Fruit fly (Drosophila melanogaster) whole organism, adult: Measurements from ENCODE around the gene yellow-e.

Experiments used
- CG11617 ChIP-seq: fragments of 200-800 bp; sonication (Bioruptor generic); optimal IDR thresholded peaks from 2 replicates; lab custom pipeline; 2017; ENCODE audit warnings: mild to moderate bottlenecking, missing biosample characterization, missing genetic modification reagents, missing genetic modification characterization
- CG12768 ChIP-seq: fragments of 200-800 bp; sonication (Bioruptor generic); optimal IDR thresholded peaks from 2 replicates; lab custom pipeline; 2017; ENCODE audit warnings: missing biosample characterization, missing genetic modification characterization, mild to moderate bottlenecking, moderate library complexity, missing genetic modification reagents
- CG14711 ChIP-seq: fragments of 200-800 bp; sonication (Bioruptor generic); optimal IDR thresholded peaks from 2 replicates; lab custom pipeline; 2018; ENCODE audit warnings: missing biosample characterization, mild to moderate bottlenecking, missing genetic modification characterization, moderate library complexity
- CG1620 ChIP-seq: fragments of 200-800 bp; sonication (Bioruptor generic); optimal IDR thresholded peaks from 2 replicates; lab custom pipeline; 2016; ENCODE audit warnings: missing biosample characterization, missing genetic modification characterization
- CG33017 ChIP-seq: fragments of 200-800 bp; sonication (Bioruptor generic); optimal IDR thresholded peaks from 2 replicates; lab custom pipeline; 2018; ENCODE audit warnings: missing biosample characterization, mild to moderate bottlenecking, missing genetic modification characterization, moderate library complexity
- CG5204 ChIP-seq: fragments of 200-800 bp; sonication (Bioruptor generic); optimal IDR thresholded peaks from 2 replicates; lab custom pipeline; 2016; ENCODE audit warnings: missing biosample characterization, missing genetic modification characterization
- CG7045 ChIP-seq: fragments of 200-800 bp; sonication (Bioruptor generic); optimal IDR thresholded peaks from 2 replicates; lab custom pipeline; 2017; ENCODE audit warnings: missing biosample characterization, mild to moderate bottlenecking, missing genetic modification characterization
- CG7101 ChIP-seq: fragments of 200-800 bp; sonication (Bioruptor generic); optimal IDR thresholded peaks from 2 replicates; lab custom pipeline; 2018; ENCODE audit warnings: missing biosample characterization, mild to moderate bottlenecking, missing genetic modification characterization, moderate library complexity
- Clk ChIP-seq: fragments of 200-800 bp; sonication (Bioruptor generic); optimal IDR thresholded peaks from 2 replicates; lab custom pipeline; 2017; ENCODE audit warnings: missing biosample characterization, missing genetic modification characterization
- Crg-1 ChIP-seq: fragments of 200-800 bp; sonication (Bioruptor generic); optimal IDR thresholded peaks from 2 replicates; lab custom pipeline; 2016; ENCODE audit warnings: missing biosample characterization, missing genetic modification characterization
- Hr96 ChIP-seq: fragments of 200-800 bp; sonication (Bioruptor generic); optimal IDR thresholded peaks from 2 replicates; lab custom pipeline; 2016; ENCODE audit warnings: missing biosample characterization, missing genetic modification characterization
- Mnt ChIP-seq: fragments of 200-800 bp; sonication (Bioruptor generic); optimal IDR thresholded peaks from 2 replicates; lab custom pipeline; 2016; ENCODE audit warnings: missing biosample characterization, mild to moderate bottlenecking, missing genetic modification characterization
- bab1 ChIP-seq: fragments of 200-800 bp; sonication (Bioruptor generic); optimal IDR thresholded peaks from 3 replicates; lab custom pipeline; 2019; ENCODE audit warnings: missing biosample characterization, mild to moderate bottlenecking, missing genetic modification characterization, moderate library complexity
- cic ChIP-seq: fragments of 200-800 bp; sonication (Bioruptor generic); optimal IDR thresholded peaks from 2 replicates; lab custom pipeline; 2017; ENCODE audit warnings: missing biosample characterization, mild to moderate bottlenecking, missing genetic modification characterization, moderate library complexity
- cnc ChIP-seq, 2 experiments: fragments of >200 bp; optimal IDR thresholded peaks; 2 replicates each; lab custom pipeline; 2017
- kay ChIP-seq: fragments of 200-800 bp; sonication (Bioruptor generic); peaks from one replicate; lab custom pipeline; 2016; ENCODE audit warnings: missing biosample characterization, missing genetic modification characterization, borderline replicate concordance
- ovo ChIP-seq: fragments of 200-800 bp; sonication (Bioruptor generic); optimal IDR thresholded peaks from 2 replicates; lab custom pipeline; 2016; ENCODE audit warnings: missing biosample characterization, missing genetic modification characterization
- pad ChIP-seq: fragments of 200-800 bp; sonication (Bioruptor generic); optimal IDR thresholded peaks from 3 replicates; lab custom pipeline; 2017; ENCODE audit warnings: missing biosample characterization, missing genetic modification characterization, mild to moderate bottlenecking, moderate library complexity, missing genetic modification reagents
- tj ChIP-seq: fragments of 200-800 bp; sonication (Bioruptor generic); optimal IDR thresholded peaks from 3 replicates; lab custom pipeline; 2017; ENCODE audit warnings: missing biosample characterization, mild to moderate bottlenecking, missing genetic modification characterization, moderate library complexity
- toe ChIP-seq: fragments of 200-800 bp; sonication (Bioruptor generic); optimal IDR thresholded peaks from 2 replicates; lab custom pipeline; 2016; ENCODE audit warnings: missing biosample characterization, missing genetic modification characterization

The yellow-e gene

DNA sequence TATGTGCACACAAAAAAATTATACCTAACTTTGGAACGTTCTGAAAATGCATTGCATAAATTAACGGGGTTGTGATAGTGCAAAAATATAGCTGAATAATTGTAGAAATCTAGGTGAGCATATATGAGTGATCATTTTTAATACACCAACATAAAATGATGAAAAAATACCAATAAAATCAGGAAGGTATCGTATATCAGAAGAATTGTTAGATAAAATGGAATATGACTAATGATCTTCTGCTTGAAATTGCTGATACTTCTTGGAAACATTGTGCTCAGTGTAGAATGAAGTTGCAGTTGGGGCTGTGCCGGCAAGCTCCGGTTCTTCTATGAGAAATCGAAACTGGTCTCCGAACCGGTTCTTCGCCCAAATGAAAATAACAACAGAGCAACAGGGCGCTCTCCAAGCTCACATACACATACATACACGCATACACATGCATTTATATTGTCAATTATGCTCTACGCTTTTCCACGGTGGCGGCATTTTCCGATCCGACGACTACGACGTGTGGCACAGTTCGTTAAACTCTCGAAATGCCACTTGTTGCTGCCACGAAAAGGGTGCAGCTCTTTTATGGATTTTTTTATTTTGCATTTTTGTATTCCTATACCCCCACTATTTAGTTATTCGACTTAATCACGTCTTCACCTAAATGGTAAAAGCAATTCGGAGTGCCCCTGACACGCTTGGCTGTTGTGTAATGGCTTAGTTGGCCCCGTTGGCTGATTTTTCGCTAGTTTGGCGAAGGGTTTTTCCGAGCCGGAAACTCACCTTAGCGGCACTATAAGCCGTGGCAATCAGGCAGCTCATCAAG, 14.0 kb downstream of the yellow-e start:
- peak; percentile 63 for TF ChIP-seq CG14711 (tag; lab: Kevin White, UChicago)
- no peak for TF ChIP-seq Mnt (GFP tag; lab: Kevin White, UChicago)
- TF ChIP-seq Crg-1 (GFP tag; lab: Kevin White, UChicago), result peak; percentile 64
- TF ChIP-seq CG12768 (GFP tag; lab: Kevin White, UChicago), result no peak
- peak; percentile 68 for TF ChIP-seq CG7101
- TF ChIP-seq CG5204 (GFP tag; lab: Kevin White, UChicago), result peak; percentile 55
- TF ChIP-seq tj (GFP tag; lab: Kevin White, UChicago), result peak; percentile 71
- TF ChIP-seq toe, result no peak
- TF ChIP-seq CG33017, result peak; percentile 5
- TF ChIP-seq CG7045, result peak; percentile 55
- TF ChIP-seq CG11617 (GFP tag; lab: Kevin White, UChicago), result peak; percentile 71
- peak; percentile 27 for TF ChIP-seq CG1620 (GFP tag; lab: Kevin White, UChicago)
- no peak for TF ChIP-seq cnc (optimal IDR thresholded peaks at IDR 0.05; lab: Kevin White, UChicago)
- TF ChIP-seq Clk (GFP tag; lab: Kevin White, UChicago), result no peak
- no peak for TF ChIP-seq kay
- peak; percentile 37 for TF ChIP-seq Hr96 (GFP tag; lab: Kevin White, UChicago)
- TF ChIP-seq ovo (GFP tag; lab: Kevin White, UChicago), result peak; percentile 55
- peak; percentile 38 for TF ChIP-seq pad (GFP tag; lab: Kevin White, UChicago)
- TF ChIP-seq bab1, result peak; percentile 79
- TF ChIP-seq cic (GFP tag; lab: Kevin White, UChicago), result no peak

DNA sequence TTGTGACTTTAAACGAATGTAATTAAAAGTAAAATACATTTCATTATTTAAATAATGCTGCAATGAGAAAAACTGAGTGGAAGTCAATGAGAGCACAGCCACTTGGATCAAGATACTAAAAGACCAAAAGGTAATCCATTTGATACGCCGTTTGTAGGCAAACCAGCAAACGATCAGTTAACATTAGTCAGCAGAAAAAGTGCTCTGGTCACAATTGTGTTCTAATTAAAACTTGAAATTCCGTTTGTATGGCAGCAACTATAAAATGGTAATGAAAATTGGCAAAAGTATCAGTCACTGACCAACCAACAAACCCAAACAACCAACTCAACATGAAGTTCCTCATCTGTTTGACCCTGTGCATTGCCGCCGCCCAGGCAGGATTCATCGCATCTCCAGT, 17.6 kb downstream of the yellow-e start, which contains the start of gene CG14377:
Gene CG14377 (plus strand): TSS at position 301 of the 400 bp plus-strand sequence.
- no peak for TF ChIP-seq CG1620 (GFP tag; lab: Kevin White, UChicago)
- TF ChIP-seq Crg-1 (GFP tag; lab: Kevin White, UChicago), result no peak
- TF ChIP-seq CG12768 (GFP tag; lab: Kevin White, UChicago), result no peak
- TF ChIP-seq CG7101, result no peak
- TF ChIP-seq CG11617 (GFP tag; lab: Kevin White, UChicago), result no peak
- TF ChIP-seq Clk (GFP tag; lab: Kevin White, UChicago), result no peak
- TF ChIP-seq ovo (GFP tag; lab: Kevin White, UChicago), result no peak
- no peak for TF ChIP-seq tj (GFP tag; lab: Kevin White, UChicago)
- no peak for TF ChIP-seq CG14711 (tag; lab: Kevin White, UChicago)
- no peak for TF ChIP-seq pad (GFP tag; lab: Kevin White, UChicago)
- TF ChIP-seq kay, result no peak
- TF ChIP-seq CG7045, result no peak
- no peak for TF ChIP-seq toe
- TF ChIP-seq CG5204 (GFP tag; lab: Kevin White, UChicago), result no peak
- TF ChIP-seq Hr96 (GFP tag; lab: Kevin White, UChicago), result no peak
- no peak for TF ChIP-seq bab1
- no peak for TF ChIP-seq cic (GFP tag; lab: Kevin White, UChicago)
- no peak for TF ChIP-seq CG33017

DNA sequence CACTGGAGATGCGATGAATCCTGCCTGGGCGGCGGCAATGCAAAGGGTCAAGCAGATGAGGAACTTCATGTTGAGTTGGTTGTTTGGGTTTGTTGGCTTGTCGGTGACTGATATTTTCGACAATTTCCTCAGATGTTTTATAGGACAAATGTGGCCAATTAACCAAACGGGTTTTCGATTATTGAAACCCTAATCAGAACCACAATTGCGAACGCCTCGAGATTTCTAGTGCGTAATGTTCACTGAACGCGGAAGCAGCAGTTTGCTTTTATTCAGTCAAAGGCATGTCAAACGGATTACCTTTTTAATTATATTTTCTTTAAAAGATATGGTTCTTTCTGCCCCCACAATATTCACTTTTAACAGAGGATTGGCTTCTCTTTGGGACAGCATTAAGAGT, 18.0 kb downstream of the yellow-e start, which contains the start of gene CG14374:
Gene CG14374 (minus strand): TSS at position 101 of the 400 bp plus-strand sequence.
- no peak for TF ChIP-seq bab1
- TF ChIP-seq Crg-1 (GFP tag; lab: Kevin White, UChicago), result no peak
- TF ChIP-seq Hr96 (GFP tag; lab: Kevin White, UChicago), result no peak
- TF ChIP-seq CG7101, result no peak
- no peak for TF ChIP-seq tj (GFP tag; lab: Kevin White, UChicago)
- no peak for TF ChIP-seq CG5204 (GFP tag; lab: Kevin White, UChicago)
- TF ChIP-seq CG1620 (GFP tag; lab: Kevin White, UChicago), result no peak
- no peak for TF ChIP-seq Clk (GFP tag; lab: Kevin White, UChicago)
- no peak for TF ChIP-seq cnc (optimal IDR thresholded peaks at IDR 0.05; lab: Kevin White, UChicago)
- TF ChIP-seq pad (GFP tag; lab: Kevin White, UChicago), result no peak
- TF ChIP-seq ovo (GFP tag; lab: Kevin White, UChicago), result no peak
- TF ChIP-seq CG33017, result no peak
- TF ChIP-seq kay, result no peak
- no peak for TF ChIP-seq CG14711 (tag; lab: Kevin White, UChicago)
- no peak for TF ChIP-seq cic (GFP tag; lab: Kevin White, UChicago)
- no peak for TF ChIP-seq Mnt (GFP tag; lab: Kevin White, UChicago)
- no peak for TF ChIP-seq CG11617 (GFP tag; lab: Kevin White, UChicago)
- TF ChIP-seq toe, result no peak

DNA sequence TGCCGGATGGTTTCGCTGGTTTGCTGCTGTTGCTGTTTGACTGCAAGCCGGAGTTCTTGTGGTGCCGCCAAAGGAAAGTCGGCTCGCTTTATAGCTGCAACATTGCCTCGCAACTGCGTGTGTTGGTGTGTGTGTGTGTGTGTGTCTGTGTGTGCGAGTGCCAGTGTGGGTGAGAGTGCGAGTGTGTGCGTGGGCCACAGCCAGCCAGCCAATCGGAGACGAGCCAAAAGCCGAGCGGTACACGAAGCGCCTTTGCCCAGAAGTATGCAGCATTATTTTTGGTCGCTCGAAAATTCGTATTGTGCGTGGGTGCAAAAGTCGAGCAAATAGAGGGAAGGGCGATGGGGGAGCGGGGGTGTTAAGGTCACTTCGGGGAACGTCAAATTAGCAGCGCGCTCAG, 20.0 kb downstream of the yellow-e start, which contains the start of gene CCHa2:
Gene CCHa2 (minus strand): TSS at position 65 of the 400 bp plus-strand sequence.
- TF ChIP-seq CG7045 (no peak), cic (GFP tag; lab: Kevin White, UChicago) (no peak), CG1620 (GFP tag; lab: Kevin White, UChicago) (no peak), CG11617 (GFP tag; lab: Kevin White, UChicago) (no peak), CG12768 (GFP tag; lab: Kevin White, UChicago) (no peak), CG33017 (no peak), Hr96 (GFP tag; lab: Kevin White, UChicago) (no peak), Mnt (GFP tag; lab: Kevin White, UChicago) (no peak), Crg-1 (GFP tag; lab: Kevin White, UChicago) (no peak), CG14711 (tag; lab: Kevin White, UChicago) (no peak), CG7101 (no peak), cnc (optimal IDR thresholded peaks at IDR 0.05; lab: Kevin White, UChicago) (no peak), ovo (GFP tag; lab: Kevin White, UChicago) (no peak), Clk (GFP tag; lab: Kevin White, UChicago) (no peak), bab1 (no peak), kay (no peak), pad (GFP tag; lab: Kevin White, UChicago) (no peak), tj (GFP tag; lab: Kevin White, UChicago) (no peak)

DNA sequence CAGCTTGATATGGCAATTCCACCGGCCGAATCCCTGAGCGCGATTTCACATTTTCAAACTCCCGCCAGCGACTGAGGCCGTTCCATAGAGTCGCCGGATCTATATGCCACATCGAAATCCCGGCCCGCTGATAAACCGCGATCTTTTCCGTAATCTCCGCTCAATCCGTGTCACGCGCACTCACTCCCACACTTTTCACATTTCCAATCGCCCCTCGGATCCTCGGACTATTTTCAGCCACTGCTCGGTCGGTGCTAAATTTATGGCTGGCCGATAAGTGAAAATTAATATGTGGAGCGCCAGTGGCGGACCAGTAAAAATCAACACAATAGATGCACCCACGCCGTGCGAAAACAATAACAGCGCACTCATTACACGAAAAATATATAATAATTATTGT, 22.1 kb downstream of the yellow-e start:
- TF ChIP-seq CG11617 (GFP tag; lab: Kevin White, UChicago) (no peak), CG12768 (GFP tag; lab: Kevin White, UChicago) (no peak), CG5204 (GFP tag; lab: Kevin White, UChicago) (no peak), cnc (optimal IDR thresholded peaks at IDR 0.05; lab: Kevin White, UChicago) (no peak), Clk (GFP tag; lab: Kevin White, UChicago) (no peak)
